Worm (Caenorhabditis elegans): ENCODE results near the gene F49E12.12.

ce11 chrII:8345613-8346012 is 35.7 kb upstream of the F49E12.12 start:
- no peak for TF ChIP-seq ceh-24 (tag; optimal IDR thresholded peaks at IDR 0.05)
- no peak for TF ChIP-seq che-1 (tag; optimal IDR thresholded peaks at IDR 0.05)
- no peak for TF ChIP-seq fax-1 (tag; optimal IDR thresholded peaks at IDR 0.05)
- TF ChIP-seq pha-4 (tag; optimal IDR thresholded peaks at IDR 0.05), result no peak
- no peak for TF ChIP-seq F13H6.1 (tag; optimal IDR thresholded peaks at IDR 0.05)
- no peak for TF ChIP-seq lim-6 (tag; optimal IDR thresholded peaks at IDR 0.05)

Data from whole organism, late embryonic.